Fruit fly (Drosophila melanogaster): ENCODE data around the gene sturkopf.

dm6 chr3L:1358338-1358737 lies 45.2 kb upstream of the sturkopf start:
- TF ChIP-seq CoRest (tag; optimal IDR thresholded peaks at IDR 0.05) = no peak
- TF ChIP-seq Sox102F (GFP tag; optimal IDR thresholded peaks at IDR 0.05) = no peak
- TF ChIP-seq CG8924 (tag; optimal IDR thresholded peaks at IDR 0.05) = no peak
- TF ChIP-seq Dp (GFP tag; optimal IDR thresholded peaks at IDR 0.05) = no peak
- TF ChIP-seq CG10366 (GFP tag; IDR thresholded peaks at IDR 0.05) = no peak
- TF ChIP-seq CG6765 (GFP tag; optimal IDR thresholded peaks at IDR 0.05) = no peak
- TF ChIP-seq CG14441 (GFP tag; IDR thresholded peaks at IDR 0.05) = no peak
- no peak for TF ChIP-seq ci (GFP tag; IDR thresholded peaks at IDR 0.05)
- TF ChIP-seq sug (tag; optimal IDR thresholded peaks at IDR 0.05) = no peak
- TF ChIP-seq esg (GFP tag; conservative IDR thresholded peaks at IDR 0.05) = no peak
- TF ChIP-seq Lpt (GFP tag; optimal IDR thresholded peaks at IDR 0.05) = no peak

All from whole organism, embryonic.